Worm (Caenorhabditis elegans) whole organism, L1 larva: Measurements from ENCODE around the gene Y116A8C.38.

Experiments
- C04F5.9 ChIP-seq: sonication (generic microtip); optimal IDR thresholded peaks from 2 replicates; lab custom pipeline; 2016; ENCODE audit warnings: missing genetic modification characterization, missing compliant biosample characterization
- C34B4.2 ChIP-seq: sonication (generic microtip); optimal IDR thresholded peaks from 2 replicates; lab custom pipeline; 2017; ENCODE audit warnings: mild to moderate bottlenecking, missing genetic modification characterization, missing compliant biosample characterization
- aha-1 ChIP-seq: fragments of 150-350 bp; optimal IDR thresholded peaks from 2 replicates; lab custom pipeline; 2014; ENCODE audit warnings: missing biosample characterization, missing genetic modification characterization
- ama-1 ChIP-seq: fragments of 150-350 bp; optimal IDR thresholded peaks from 2 replicates; lab custom pipeline; 2014
- blmp-1 ChIP-seq: fragments of 150-350 bp; optimal IDR thresholded peaks from 2 replicates; lab custom pipeline; 2014; ENCODE audit warnings: missing biosample characterization, missing genetic modification characterization
- ceh-90 ChIP-seq: sonication (generic microtip); optimal IDR thresholded peaks from 2 replicates; lab custom pipeline; 2016; ENCODE audit warnings: missing genetic modification characterization, missing compliant biosample characterization
- ces-1 ChIP-seq: fragments of 150-350 bp; optimal IDR thresholded peaks from 2 replicates; lab custom pipeline; 2014; ENCODE audit warnings: missing biosample characterization, missing genetic modification reagents, missing genetic modification characterization
- dsc-1 ChIP-seq: sonication (generic microtip); optimal IDR thresholded peaks from 2 replicates; lab custom pipeline; 2016; ENCODE audit warnings: mild to moderate bottlenecking, missing genetic modification characterization, missing compliant biosample characterization
- efl-1 ChIP-seq, 4 experiments: fragments of 150-350 bp; optimal IDR thresholded peaks in 3 of 4; peaks in 1 of 4; 1 replicate in 1 of 4; 2 replicates in 3 of 4; lab custom pipeline; 2014; ENCODE audit warnings: missing biosample characterization in 2 of 4, missing genetic modification characterization in 2 of 4, missing genetic modification reagents in 2 of 4
- egl-13 ChIP-seq: sonication (generic microtip); optimal IDR thresholded peaks from 2 replicates; lab custom pipeline; 2016; ENCODE audit warnings: missing genotype, missing genetic modification reagents, missing genetic modification characterization, missing compliant biosample characterization
- elt-2 ChIP-seq: sonication (generic microtip); optimal IDR thresholded peaks from 2 replicates; lab custom pipeline; 2016; ENCODE audit warnings: missing genetic modification characterization, mild to moderate bottlenecking, inconsistent platforms, missing compliant biosample characterization, missing genetic modification reagents
- elt-3 ChIP-seq, 6 experiments: fragments of 150-350 bp in 1 of 6; sonication (generic microtip); optimal IDR thresholded peaks; 2 replicates each; lab custom pipeline; 2017 to 2018; ENCODE audit warnings: missing biosample characterization in 6 of 6, missing genetic modification characterization in 6 of 6, inconsistent platforms in 1 of 6
- fkh-10 ChIP-seq: sonication (generic microtip); optimal IDR thresholded peaks from 2 replicates; lab custom pipeline; 2017; ENCODE audit warnings: missing biosample characterization, missing genetic modification reagents, missing genetic modification characterization
- grh-1 ChIP-seq: fragments of 200-800 bp; sonication (Bioruptor generic); IDR thresholded peaks from 2 replicates; pipeline ENCODE4 v1.3.6; 2022; ENCODE audit warnings: missing genetic modification reagents, missing genetic modification characterization, missing compliant biosample characterization
- hlh-17 ChIP-seq: fragments of 200-800 bp; sonication (Bioruptor generic); optimal IDR thresholded peaks from 2 replicates; lab custom pipeline; 2018; ENCODE audit warnings: missing genetic modification characterization, mild to moderate bottlenecking, missing compliant biosample characterization, moderate library complexity, borderline replicate concordance
- hlh-4 ChIP-seq: sonication (generic microtip); optimal IDR thresholded peaks from 2 replicates; lab custom pipeline; 2016; ENCODE audit warnings: mild to moderate bottlenecking, missing genetic modification characterization, missing compliant biosample characterization
- jun-1 ChIP-seq: fragments of 150-350 bp; optimal IDR thresholded peaks from 2 replicates; lab custom pipeline; 2014; ENCODE audit warnings: missing biosample characterization, missing genetic modification reagents, missing genetic modification characterization
- lin-13 ChIP-seq: fragments of 150-350 bp; optimal IDR thresholded peaks from 2 replicates; lab custom pipeline; 2014; ENCODE audit warnings: missing biosample characterization, missing genetic modification reagents, missing genetic modification characterization
- lin-14 ChIP-seq: fragments of 200-800 bp; sonication (Bioruptor generic); optimal IDR thresholded peaks from 2 replicates; lab custom pipeline; 2018; ENCODE audit warnings: mild to moderate bottlenecking, missing genetic modification characterization, moderate library complexity, missing compliant biosample characterization
- lin-39 ChIP-seq: fragments of 150-350 bp; optimal IDR thresholded peaks from 2 replicates; lab custom pipeline; 2014; ENCODE audit warnings: missing biosample characterization, missing genetic modification reagents, missing genetic modification characterization
- lsy-2 ChIP-seq, 2 experiments: fragments of 150-350 bp; optimal IDR thresholded peaks; 2 replicates each; lab custom pipeline; 2014; ENCODE audit warnings: missing biosample characterization in 2 of 2, missing genetic modification characterization in 2 of 2
- mdl-1 ChIP-seq, 2 experiments: fragments of 150-350 bp; optimal IDR thresholded peaks; 2 replicates each; lab custom pipeline; 2014 to 2017; ENCODE audit warnings: missing biosample characterization in 2 of 2, missing genetic modification characterization in 2 of 2, inconsistent platforms in 1 of 2
- mep-1 ChIP-seq: fragments of 150-350 bp; optimal IDR thresholded peaks from 2 replicates; lab custom pipeline; 2014; ENCODE audit warnings: missing biosample characterization, missing genetic modification characterization
- nhr-20 ChIP-seq: sonication (generic microtip); optimal IDR thresholded peaks from 2 replicates; lab custom pipeline; 2016; ENCODE audit warnings: mild to moderate bottlenecking, missing genetic modification characterization, missing compliant biosample characterization
- nhr-237 ChIP-seq: fragments of 150-350 bp; optimal IDR thresholded peaks from 2 replicates; lab custom pipeline; 2014; ENCODE audit warnings: missing biosample characterization, missing genetic modification characterization
- nhr-77 ChIP-seq: fragments of 150-350 bp; optimal IDR thresholded peaks from 2 replicates; lab custom pipeline; 2014; ENCODE audit warnings: missing biosample characterization, missing genetic modification characterization
- nhr-84 ChIP-seq: sonication (generic microtip); optimal IDR thresholded peaks from 2 replicates; lab custom pipeline; 2017; ENCODE audit warnings: missing biosample characterization, missing genetic modification characterization
- nhr-90 ChIP-seq: sonication (generic microtip); optimal IDR thresholded peaks from 2 replicates; lab custom pipeline; 2016; ENCODE audit warnings: mild to moderate bottlenecking, missing genetic modification characterization, missing compliant biosample characterization; ENCODE audit not compliant: poor library complexity
- pax-3 ChIP-seq: fragments of 200-800 bp; sonication (Bioruptor generic); optimal IDR thresholded peaks from 2 replicates; lab custom pipeline; 2018; ENCODE audit warnings: mild to moderate bottlenecking, missing genetic modification characterization, moderate library complexity, missing compliant biosample characterization
- pqm-1 ChIP-seq: sonication (generic microtip); optimal IDR thresholded peaks from 3 replicates; lab custom pipeline; 2017; ENCODE audit warnings: missing biosample characterization, missing genetic modification characterization
- sox-4 ChIP-seq: sonication (generic microtip); optimal IDR thresholded peaks from 2 replicates; lab custom pipeline; 2016; ENCODE audit warnings: missing genetic modification characterization, missing compliant biosample characterization
- tbx-2 ChIP-seq: sonication (generic microtip); optimal IDR thresholded peaks from 2 replicates; lab custom pipeline; 2016; ENCODE audit warnings: missing genetic modification characterization, missing compliant biosample characterization
- tlp-1 ChIP-seq: fragments of 150-350 bp; optimal IDR thresholded peaks from 2 replicates; lab custom pipeline; 2014; ENCODE audit warnings: missing biosample characterization, missing genetic modification characterization
- unc-62 ChIP-seq: fragments of 150-350 bp; optimal IDR thresholded peaks from 2 replicates; lab custom pipeline; 2014; ENCODE audit warnings: missing biosample characterization, missing genetic modification reagents, missing genetic modification characterization
- vab-15 ChIP-seq: sonication (generic microtip); optimal IDR thresholded peaks from 2 replicates; lab custom pipeline; 2017; ENCODE audit warnings: missing genotype, mild to moderate bottlenecking, missing genetic modification characterization, missing compliant biosample characterization
- xbp-1 ChIP-seq: sonication (generic microtip); optimal IDR thresholded peaks from 2 replicates; lab custom pipeline; 2016; ENCODE audit warnings: missing genetic modification characterization, missing compliant biosample characterization
- zag-1 ChIP-seq: fragments of 150-350 bp; optimal IDR thresholded peaks from 2 replicates; lab custom pipeline; 2014; ENCODE audit warnings: missing biosample characterization, missing genetic modification characterization
- zip-4 ChIP-seq: fragments of 200-800 bp; sonication (Bioruptor generic); optimal IDR thresholded peaks from 2 replicates; lab custom pipeline; 2018; ENCODE audit warnings: mild to moderate bottlenecking, missing genetic modification characterization, moderate library complexity, missing compliant biosample characterization
- ztf-11 ChIP-seq, 2 experiments: sonication (generic microtip); optimal IDR thresholded peaks; 2 replicates each; lab custom pipeline; 2016 to 2017; ENCODE audit warnings: missing genetic modification characterization in 2 of 2, missing biosample characterization in 1 of 2, missing compliant biosample characterization in 1 of 2
- ztf-4 ChIP-seq: fragments of 150-350 bp; optimal IDR thresholded peaks from 2 replicates; lab custom pipeline; 2014; ENCODE audit warnings: missing biosample characterization, missing genetic modification characterization

Y116A8C.38 gene

ce11 chrIV:17087384-17088099, 43.8 kb upstream of the Y116A8C.38 start, which contains the start of the genes snx-13 and snr-1 (continued):
- peak; percentile 14 for TF ChIP-seq ces-1
- peak; percentile 90 for TF ChIP-seq nhr-90 (tag; lab: Kevin White, UChicago)
- TF ChIP-seq unc-62 (GFP tag; lab: Kevin White, UChicago): no peak
- TF ChIP-seq efl-1 (optimal IDR thresholded peaks at IDR 0.05; lab: Kevin White, UChicago): peak; percentile 75 to 77
- peak; percentile 64 to 94 for TF ChIP-seq efl-1 (GFP tag; optimal IDR thresholded peaks at IDR 0.05 in 1 of 2; lab: Kevin White, UChicago)
- peak; percentile 81 for TF ChIP-seq nhr-20 (tag; lab: Kevin White, UChicago)
- TF ChIP-seq lsy-2 (tag; optimal IDR thresholded peaks at IDR 0.05; lab: Kevin White, UChicago): peak; percentile 78 to 80
- peak; percentile 21 for TF ChIP-seq blmp-1 (tag; lab: Kevin White, UChicago)
- TF ChIP-seq lin-39 (tag; lab: Kevin White, UChicago): no peak
- peak; percentile 58 for TF ChIP-seq sox-4
- no peak for TF ChIP-seq hlh-4 (tag; lab: Kevin White, UChicago)
- peak; percentile 50 for TF ChIP-seq jun-1 (tag; lab: Kevin White, UChicago)
- no peak for TF ChIP-seq hlh-17 (GFP tag; lab: Kevin White, UChicago)
- TF ChIP-seq ztf-11 (tag; optimal IDR thresholded peaks at IDR 0.05; lab: Kevin White, UChicago): peak in 1 of 2 experiments; percentile 79
- TF ChIP-seq nhr-77 (tag; lab: Kevin White, UChicago): peak; percentile 13
- TF ChIP-seq fkh-10: peak; percentile 57
- no peak for TF ChIP-seq C34B4.2 (tag; lab: Kevin White, UChicago)
- TF ChIP-seq elt-2 (tag; lab: Kevin White, UChicago): peak; percentile 58
- TF ChIP-seq dsc-1 (tag; lab: Kevin White, UChicago): peak; percentile 62
- TF ChIP-seq tbx-2 (tag; lab: Kevin White, UChicago): peak; percentile 84
- TF ChIP-seq vab-15 (tag; lab: Kevin White, UChicago): peak; percentile 95
- TF ChIP-seq pqm-1 (tag; lab: Kevin White, UChicago): no peak
- peak; percentile 80 for TF ChIP-seq mep-1 (tag; lab: Kevin White, UChicago)
- no peak for TF ChIP-seq nhr-84 (tag; lab: Kevin White, UChicago)
- TF ChIP-seq aha-1: no peak
- peak; percentile 66 for TF ChIP-seq egl-13 (tag; lab: Kevin White, UChicago)
- no peak for TF ChIP-seq zip-4 (GFP tag; lab: Kevin White, UChicago)
- peak; percentile 55 for TF ChIP-seq lin-13 (GFP tag; lab: Kevin White, UChicago)
- no peak for TF ChIP-seq grh-1 (GFP tag; lab: Robert Waterston, UW)
- no peak for TF ChIP-seq zag-1
- TF ChIP-seq elt-3 (tag; optimal IDR thresholded peaks at IDR 0.05; lab: Kevin White, UChicago): peak in 1 of 6 experiments; percentile 5
- peak; percentile 87 for TF ChIP-seq xbp-1 (tag; lab: Kevin White, UChicago)
- TF ChIP-seq lin-14: peak; percentile 91
- TF ChIP-seq ama-1 (lab: Kevin White, UChicago): no peak
- TF ChIP-seq pax-3 (tag; lab: Kevin White, UChicago): peak; percentile 96
- TF ChIP-seq mdl-1 (tag; optimal IDR thresholded peaks at IDR 0.05; lab: Kevin White, UChicago): peak in 1 of 2 experiments; percentile 75
- peak; percentile 71 for TF ChIP-seq ceh-90 (tag; lab: Kevin White, UChicago)
- peak; percentile 51 for TF ChIP-seq C04F5.9

ce11 chrIV:17088849-17089248, 42.5 kb upstream of the Y116A8C.38 start, which contains the start of gene Y116A8C.43:
Y116A8C.43 (plus strand) TSS chrIV:17088851.
- TF ChIP-seq efl-1 (optimal IDR thresholded peaks at IDR 0.05; lab: Kevin White, UChicago) (no peak), efl-1 (GFP tag; optimal IDR thresholded peaks at IDR 0.05 in 1 of 2; lab: Kevin White, UChicago) (peak in 1 of 2 experiments; percentile 31), ztf-4 (tag; lab: Kevin White, UChicago) (peak; percentile 0), nhr-90 (tag; lab: Kevin White, UChicago) (peak; percentile 9), tlp-1 (tag; lab: Kevin White, UChicago) (no peak), C34B4.2 (tag; lab: Kevin White, UChicago) (no peak), nhr-237 (tag; lab: Kevin White, UChicago) (no peak), blmp-1 (tag; lab: Kevin White, UChicago) (no peak)
